Worm (Caenorhabditis elegans) whole organism, young adult: ENCODE measurements around the gene vamp-7.

ENCODE experiments used
- B0261.1 ChIP-seq: sonication (generic microtip); optimal IDR thresholded peaks from 2 replicates; lab custom pipeline; 2016; ENCODE audit warnings: mild to moderate bottlenecking, missing genetic modification characterization, moderate library complexity, missing compliant biosample characterization
- B0336.3 ChIP-seq: fragments of 200-800 bp; sonication (Bioruptor generic); IDR thresholded peaks from 2 replicates; pipeline ENCODE4 v1.3.6; 2022; ENCODE audit warnings: missing genetic modification characterization, missing compliant biosample characterization
- C06A6.2 ChIP-seq: fragments of 200-800 bp; sonication (Bioruptor generic); conservative IDR thresholded peaks from 2 replicates; pipeline ENCODE4 v1.3.6; 2022; ENCODE audit warnings: missing genetic modification characterization, missing compliant biosample characterization
- C17E4.6 ChIP-seq: fragments of 200-800 bp; sonication (Bioruptor generic); IDR thresholded peaks from 2 replicates; pipeline ENCODE4 v1.3.6; 2022; ENCODE audit warnings: missing genetic modification reagents, missing genetic modification characterization, missing compliant biosample characterization
- F22D6.2 ChIP-seq: sonication (generic microtip); optimal IDR thresholded peaks from 2 replicates; lab custom pipeline; 2016; ENCODE audit warnings: mild to moderate bottlenecking, missing genetic modification characterization, missing compliant biosample characterization
- F57C9.4 ChIP-seq: sonication (generic microtip); optimal IDR thresholded peaks from 2 replicates; lab custom pipeline; 2017; ENCODE audit warnings: mild to moderate bottlenecking, missing genetic modification characterization, missing compliant biosample characterization
- K12H6.12 ChIP-seq: fragments of 200-800 bp; sonication (Bioruptor generic); optimal IDR thresholded peaks from 2 replicates; lab custom pipeline; 2018; ENCODE audit warnings: mild to moderate bottlenecking, missing genetic modification characterization, missing compliant biosample characterization
- Y79H2A.3 ChIP-seq: fragments of 200-800 bp; sonication (Bioruptor generic); conservative IDR thresholded peaks from 2 replicates; pipeline ENCODE4 v1.3.6; 2022; ENCODE audit warnings: missing genetic modification reagents, missing genetic modification characterization, missing compliant biosample characterization
- Y95B8A.8 ChIP-seq: fragments of 200-800 bp; sonication (Bioruptor generic); IDR thresholded peaks from 2 replicates; pipeline ENCODE4 v1.3.6; 2022; ENCODE audit warnings: missing genetic modification reagents, missing genetic modification characterization, missing compliant biosample characterization
- akir-1 ChIP-seq: fragments of 200-800 bp; sonication (Bioruptor generic); optimal IDR thresholded peaks from 2 replicates; lab custom pipeline; 2018; ENCODE audit warnings: mild to moderate bottlenecking, missing genetic modification characterization, moderate library complexity, missing compliant biosample characterization
- ama-1 ChIP-seq, 3 experiments: fragments of 150-350 bp in 1 of 3; sonication (generic microtip) in 2 of 3; optimal IDR thresholded peaks; 2 replicates each; lab custom pipeline; 2014 to 2018; ENCODE audit warnings: missing biosample characterization in 2 of 3, missing genetic modification characterization in 2 of 3, missing genetic modification reagents in 2 of 3
- aptf-2 ChIP-seq: fragments of 200-800 bp; sonication (Bioruptor generic); conservative IDR thresholded peaks from 2 replicates; pipeline ENCODE4 v1.3.6; 2022; ENCODE audit warnings: missing genetic modification reagents, missing genetic modification characterization, missing compliant biosample characterization
- aptf-3 ChIP-seq: fragments of 200-800 bp; sonication (Bioruptor generic); IDR thresholded peaks from 2 replicates; pipeline ENCODE4 v1.3.6; 2022; ENCODE audit warnings: missing genetic modification characterization, missing compliant biosample characterization
- atf-7 ChIP-seq: sonication (generic microtip); optimal IDR thresholded peaks from 2 replicates; lab custom pipeline; 2017; ENCODE audit warnings: mild to moderate bottlenecking, missing genetic modification characterization, missing compliant biosample characterization
- athp-1 ChIP-seq: sonication (generic microtip); optimal IDR thresholded peaks from 2 replicates; lab custom pipeline; 2017; ENCODE audit warnings: mild to moderate bottlenecking, missing genetic modification characterization, missing compliant biosample characterization
- attf-5 ChIP-seq: fragments of 200-800 bp; sonication (Bioruptor generic); optimal IDR thresholded peaks from 2 replicates; lab custom pipeline; 2018; ENCODE audit warnings: mild to moderate bottlenecking, missing genetic modification characterization, missing compliant biosample characterization
- bed-2 ChIP-seq: fragments of 200-800 bp; sonication (Bioruptor generic); IDR thresholded peaks from 2 replicates; pipeline ENCODE4 v1.3.6; 2022; ENCODE audit warnings: missing genetic modification reagents, missing genetic modification characterization, missing compliant biosample characterization
- ccch-3 ChIP-seq: fragments of 200-800 bp; sonication (Bioruptor generic); optimal IDR thresholded peaks from 2 replicates; lab custom pipeline; 2018; ENCODE audit warnings: mild to moderate bottlenecking, missing genetic modification characterization, missing compliant biosample characterization
- ceh-27 ChIP-seq: fragments of 200-800 bp; sonication (Bioruptor generic); optimal IDR thresholded peaks from 2 replicates; lab custom pipeline; 2018; ENCODE audit warnings: mild to moderate bottlenecking, missing genetic modification characterization, moderate library complexity, missing compliant biosample characterization
- ceh-58 ChIP-seq: fragments of 200-800 bp; sonication (Bioruptor generic); IDR thresholded peaks from 2 replicates; pipeline ENCODE4 v1.3.6; 2022; ENCODE audit warnings: missing genetic modification characterization, missing compliant biosample characterization
- dpl-1 ChIP-seq: fragments of 150-350 bp; optimal IDR thresholded peaks from 2 replicates; lab custom pipeline; 2014; ENCODE audit warnings: missing biosample characterization, missing genetic modification reagents, missing genetic modification characterization
- egl-18 ChIP-seq: fragments of 200-800 bp; sonication (Bioruptor generic); IDR thresholded peaks from 2 replicates; pipeline ENCODE4 v1.3.6; 2022; ENCODE audit warnings: missing genetic modification reagents, missing genetic modification characterization, missing compliant biosample characterization
- ekl-4 ChIP-seq: fragments of 200-800 bp; sonication (Bioruptor generic); IDR thresholded peaks from 2 replicates; pipeline ENCODE4 v1.3.6; 2022; ENCODE audit warnings: missing genetic modification reagents, missing genetic modification characterization, missing compliant biosample characterization
- ets-4 ChIP-seq: fragments of 200-800 bp; sonication (Bioruptor generic); optimal IDR thresholded peaks from 2 replicates; lab custom pipeline; 2018; ENCODE audit warnings: mild to moderate bottlenecking, missing genetic modification characterization, missing compliant biosample characterization
- fkh-3 ChIP-seq: sonication (generic microtip); optimal IDR thresholded peaks from 2 replicates; lab custom pipeline; 2016; ENCODE audit warnings: mild to moderate bottlenecking, missing genetic modification characterization, missing compliant biosample characterization
- him-1 ChIP-seq: sonication (generic microtip); optimal IDR thresholded peaks from 2 replicates; lab custom pipeline; 2016; ENCODE audit warnings: missing genotype, missing genetic modification reagents, missing genetic modification characterization, missing compliant biosample characterization
- hmg-1.2 ChIP-seq: fragments of 200-800 bp; sonication (Bioruptor generic); IDR thresholded peaks from 2 replicates; pipeline ENCODE4 v1.3.6; 2022; ENCODE audit warnings: missing genetic modification reagents, missing genetic modification characterization, missing compliant biosample characterization
- hrde-1 ChIP-seq: sonication (generic microtip); optimal IDR thresholded peaks from 2 replicates; lab custom pipeline; 2016; ENCODE audit warnings: missing genetic modification characterization, mild to moderate bottlenecking, missing compliant biosample characterization, moderate library complexity, missing genotype, missing genetic modification reagents, borderline replicate concordance
- hsf-1 ChIP-seq: fragments of 200-800 bp; sonication (Bioruptor generic); IDR thresholded peaks from 2 replicates; pipeline ENCODE4 v1.3.6; 2022; ENCODE audit warnings: missing genetic modification reagents, missing genetic modification characterization, missing compliant biosample characterization
- lag-1 ChIP-seq: fragments of 200-800 bp; sonication (Bioruptor generic); IDR thresholded peaks from 2 replicates; pipeline ENCODE4 v1.3.6; 2022; ENCODE audit warnings: missing genetic modification reagents, missing genetic modification characterization, missing compliant biosample characterization
- lin-40 ChIP-seq: sonication (generic microtip); optimal IDR thresholded peaks from 2 replicates; lab custom pipeline; 2016; ENCODE audit warnings: missing genetic modification characterization, mild to moderate bottlenecking, missing compliant biosample characterization, missing genotype, missing genetic modification reagents
- lin-54 ChIP-seq: fragments of 200-800 bp; sonication (Bioruptor generic); optimal IDR thresholded peaks from 2 replicates; lab custom pipeline; 2018; ENCODE audit warnings: mild to moderate bottlenecking, missing genetic modification characterization, missing compliant biosample characterization
- nfya-1 ChIP-seq: sonication (generic microtip); optimal IDR thresholded peaks from 2 replicates; lab custom pipeline; 2017; ENCODE audit warnings: antibody characterized with exemption, missing compliant biosample characterization, missing genetic modification characterization, borderline replicate concordance; ENCODE audit not compliant: insufficient read depth
- nfya-2 ChIP-seq: fragments of 200-800 bp; sonication (Bioruptor generic); IDR thresholded peaks from 2 replicates; pipeline ENCODE4 v1.3.6; 2022; ENCODE audit warnings: missing genetic modification reagents, missing genetic modification characterization, missing compliant biosample characterization
- nfyb-1 ChIP-seq: fragments of 200-800 bp; sonication (Bioruptor generic); IDR thresholded peaks from 2 replicates; pipeline ENCODE4 v1.3.6; 2022; ENCODE audit warnings: missing genetic modification reagents, missing genetic modification characterization, missing compliant biosample characterization
- pha-4 ChIP-seq: fragments of 150-350 bp; sonication (generic microtip); optimal IDR thresholded peaks from 2 replicates; lab custom pipeline; 2014; ENCODE audit warnings: missing biosample characterization, missing genetic modification reagents, missing genetic modification characterization
- repo-1 ChIP-seq: sonication (generic microtip); optimal IDR thresholded peaks from 2 replicates; lab custom pipeline; 2017; ENCODE audit warnings: mild to moderate bottlenecking, missing genetic modification characterization, missing compliant biosample characterization
- sea-2 ChIP-seq: fragments of 200-800 bp; sonication (Bioruptor generic); IDR thresholded peaks from 2 replicates; pipeline ENCODE4 v1.3.6; 2022; ENCODE audit warnings: missing genetic modification characterization, missing compliant biosample characterization
- snpc-3.4 ChIP-seq: sonication (generic microtip); optimal IDR thresholded peaks from 2 replicates; lab custom pipeline; 2017; ENCODE audit warnings: missing genetic modification characterization, mild to moderate bottlenecking, missing compliant biosample characterization, antibody characterized with exemption, moderate library complexity, missing genotype, missing genetic modification reagents
- sptf-2 ChIP-seq: fragments of 200-800 bp; sonication (Bioruptor generic); optimal IDR thresholded peaks from 2 replicates; lab custom pipeline; 2018; ENCODE audit warnings: mild to moderate bottlenecking, missing genetic modification characterization, missing compliant biosample characterization
- ztf-25 ChIP-seq: fragments of 200-800 bp; sonication (Bioruptor generic); IDR thresholded peaks from 2 replicates; pipeline ENCODE4 v1.3.6; 2022; ENCODE audit warnings: missing genetic modification reagents, missing genetic modification characterization, missing compliant biosample characterization
- ztf-26 ChIP-seq: sonication (generic microtip); optimal IDR thresholded peaks from 2 replicates; lab custom pipeline; 2017; ENCODE audit warnings: missing genetic modification characterization, missing compliant biosample characterization
- ztf-3 ChIP-seq: fragments of 200-800 bp; sonication (Bioruptor generic); optimal IDR thresholded peaks from 2 replicates; lab custom pipeline; 2018; ENCODE audit warnings: mild to moderate bottlenecking, missing genetic modification characterization, missing compliant biosample characterization

Gene vamp-7

ce11 chrIV:2599634-2600033 lies 8.2 kb upstream of the vamp-7 start (continued):
- peak; percentile 19 for TF ChIP-seq ztf-26
- 0 out of 2 replicates have a peak, but pooled peaks have one; percentile 52 for TF ChIP-seq B0336.3 (GFP tag; lab: Robert Waterston, UW)
- peak; percentile 32 for TF ChIP-seq K12H6.12
- peak; percentile 78 for TF ChIP-seq ama-1 (optimal IDR thresholded peaks at IDR 0.05; lab: Kevin White, UChicago)
- no peak for TF ChIP-seq ama-1 (GFP tag; optimal IDR thresholded peaks at IDR 0.05; lab: Kevin White, UChicago)
- 0 out of 2 replicates have a peak, but pooled peaks have one; percentile 45 for TF ChIP-seq ekl-4 (GFP tag; lab: Robert Waterston, UW)
- peak; percentile 73 for TF ChIP-seq lin-40
- TF ChIP-seq lin-54 (GFP tag; lab: Kevin White, UChicago) = peak; percentile 43
- peak; percentile 21 for TF ChIP-seq pha-4

- no peak for TF ChIP-seq hrde-1 (tag; lab: Kevin White, UChicago)
- no peak for TF ChIP-seq ztf-25 (GFP tag; lab: Robert Waterston, UW)
- no peak for TF ChIP-seq F57C9.4 (tag; lab: Kevin White, UChicago)
- TF ChIP-seq nfya-1 = no peak
- no peak for TF ChIP-seq sea-2 (GFP tag; lab: Robert Waterston, UW)
- no peak for TF ChIP-seq ccch-3 (GFP tag; lab: Kevin White, UChicago)
- no peak for TF ChIP-seq atf-7 (tag; lab: Kevin White, UChicago)
- no peak for TF ChIP-seq sptf-2 (GFP tag; lab: Kevin White, UChicago)
- TF ChIP-seq egl-18 = no peak
- TF ChIP-seq him-1 (tag; lab: Kevin White, UChicago) = no peak
- TF ChIP-seq B0261.1 = no peak
Measured at ce11 chrIV:2600841-2601240, 7.0 kb upstream of the vamp-7 start, which contains the start of gene epg-9. epg-9 (plus strand) TSS chrIV:2601141.

ce11 chrIV:2601988-2602861 lies 5.6 kb upstream of the vamp-7 start:
- 0 out of 2 replicates have a peak, but pooled peaks have one; percentile 27 for TF ChIP-seq aptf-3 (GFP tag; lab: Robert Waterston, UW)
- TF ChIP-seq pha-4 = peak; percentile 93
- no peak for TF ChIP-seq ceh-58
- TF ChIP-seq K12H6.12 = peak; percentile 93
- peak; percentile 92 for TF ChIP-seq C17E4.6 (GFP tag; lab: Robert Waterston, UW)
- TF ChIP-seq egl-18 = peak; percentile 84
- peak; percentile 99 for TF ChIP-seq attf-5 (GFP tag; lab: Kevin White, UChicago)
- TF ChIP-seq nfya-2 = no peak
- TF ChIP-seq nfyb-1 (GFP tag; lab: Robert Waterston, UW) = peak; percentile 97
- TF ChIP-seq F22D6.2 (tag; lab: Kevin White, UChicago) = peak; percentile 94
- TF ChIP-seq aptf-2 (GFP tag; lab: Robert Waterston, UW) = peak; percentile 54; the same call in 1 of the 2 replicates
- peak; percentile 90 for TF ChIP-seq akir-1 (GFP tag; lab: Kevin White, UChicago)
- peak; percentile 97 for TF ChIP-seq repo-1 (tag; lab: Kevin White, UChicago)
- peak; percentile 98 for TF ChIP-seq hmg-1.2 (GFP tag; lab: Robert Waterston, UW)
- no peak for TF ChIP-seq lag-1 (GFP tag; lab: Robert Waterston, UW)
- TF ChIP-seq bed-2 (GFP tag; lab: Robert Waterston, UW) = no peak
- peak; percentile 73 for TF ChIP-seq hsf-1
- TF ChIP-seq ceh-27 (GFP tag; lab: Kevin White, UChicago) = peak; percentile 94
- peak; percentile 99 for TF ChIP-seq ekl-4 (GFP tag; lab: Robert Waterston, UW)
- TF ChIP-seq dpl-1 (GFP tag; lab: Kevin White, UChicago) = peak; percentile 8
- peak; percentile 90 for TF ChIP-seq ets-4 (GFP tag; lab: Kevin White, UChicago)
- TF ChIP-seq lin-54 (GFP tag; lab: Kevin White, UChicago) = peak; percentile 94
- TF ChIP-seq athp-1 (tag; lab: Kevin White, UChicago) = peak; percentile 97
- TF ChIP-seq C06A6.2 (GFP tag; lab: Robert Waterston, UW) = peak; percentile 96
- peak; percentile 98 for TF ChIP-seq B0336.3 (GFP tag; lab: Robert Waterston, UW)
- TF ChIP-seq ztf-3 (GFP tag; lab: Kevin White, UChicago) = peak; percentile 92
- TF ChIP-seq fkh-3 (tag; lab: Kevin White, UChicago) = no peak
- no peak for TF ChIP-seq snpc-3.4 (tag; lab: Kevin White, UChicago)
- TF ChIP-seq Y95B8A.8 (GFP tag; lab: Robert Waterston, UW) = peak; percentile 90
- TF ChIP-seq Y79H2A.3 (GFP tag; lab: Robert Waterston, UW) = peak; percentile 71; the same call in 1 of the 2 replicates
